Worm (Caenorhabditis elegans) whole organism, early embryonic: Measurements from ENCODE around the gene K04A8.1.

Experiments used
- B0310.2 ChIP-seq: sonication (generic microtip); optimal IDR thresholded peaks from 2 replicates; lab custom pipeline; 2016; ENCODE audit warnings: mild to moderate bottlenecking, missing genetic modification characterization, missing compliant biosample characterization
- ama-1 ChIP-seq: fragments of 150-350 bp; optimal IDR thresholded peaks from 2 replicates; lab custom pipeline; 2014
- ceh-13 ChIP-seq: fragments of 200-800 bp; sonication (Bioruptor generic); optimal IDR thresholded peaks from 2 replicates; lab custom pipeline; 2018; ENCODE audit warnings: mild to moderate bottlenecking, missing genetic modification characterization, missing compliant biosample characterization
- ceh-36 ChIP-seq: sonication (generic microtip); optimal IDR thresholded peaks from 2 replicates; lab custom pipeline; 2016; ENCODE audit warnings: missing genetic modification characterization, inconsistent platforms, missing compliant biosample characterization
- scrt-1 ChIP-seq: fragments of 200-800 bp; sonication (Bioruptor generic); IDR thresholded peaks from 2 replicates; pipeline ENCODE4 v1.3.6; 2022; ENCODE audit warnings: missing genetic modification characterization, missing compliant biosample characterization
- tra-4 ChIP-seq: sonication (generic microtip); optimal IDR thresholded peaks from 2 replicates; lab custom pipeline; 2017; ENCODE audit warnings: missing genetic modification characterization, missing compliant biosample characterization

ce11 chrV:6575406-6576130 is 9.4 kb downstream of the K04A8.1 start, which contains the start of gene fut-2:
- TF ChIP-seq B0310.2 (tag; lab: Kevin White, UChicago), result no peak
- TF ChIP-seq scrt-1, result no peak
- no peak for TF ChIP-seq tra-4 (tag; lab: Kevin White, UChicago)
- TF ChIP-seq ama-1, result no peak
- no peak for TF ChIP-seq ceh-36 (tag; lab: Kevin White, UChicago)
- no peak for TF ChIP-seq ceh-13 (GFP tag; lab: Kevin White, UChicago)
